Worm (Caenorhabditis elegans) whole organism, mixed stage, embryonic: ENCODE data around the gene dod-21.

Experiments
- ceh-43 ChIP-seq: fragments of 200-800 bp; sonication (Bioruptor generic); optimal IDR thresholded peaks from 2 replicates; lab custom pipeline; 2018; ENCODE audit warnings: mild to moderate bottlenecking, missing genetic modification characterization, moderate library complexity, missing compliant biosample characterization
- unc-120 ChIP-seq: sonication (generic microtip); optimal IDR thresholded peaks from 2 replicates; lab custom pipeline; 2017; ENCODE audit warnings: missing genetic modification characterization, missing compliant biosample characterization; ENCODE audit not compliant: poor library complexity, severe bottlenecking
- unc-39 ChIP-seq: fragments of 150-350 bp; optimal IDR thresholded peaks from 2 replicates; lab custom pipeline; 2014; ENCODE audit warnings: missing biosample characterization, missing genetic modification characterization
- ztf-11 ChIP-seq: fragments of 150-350 bp; optimal IDR thresholded peaks from 2 replicates; lab custom pipeline; 2014; ENCODE audit warnings: missing biosample characterization, missing genetic modification characterization

DNA sequence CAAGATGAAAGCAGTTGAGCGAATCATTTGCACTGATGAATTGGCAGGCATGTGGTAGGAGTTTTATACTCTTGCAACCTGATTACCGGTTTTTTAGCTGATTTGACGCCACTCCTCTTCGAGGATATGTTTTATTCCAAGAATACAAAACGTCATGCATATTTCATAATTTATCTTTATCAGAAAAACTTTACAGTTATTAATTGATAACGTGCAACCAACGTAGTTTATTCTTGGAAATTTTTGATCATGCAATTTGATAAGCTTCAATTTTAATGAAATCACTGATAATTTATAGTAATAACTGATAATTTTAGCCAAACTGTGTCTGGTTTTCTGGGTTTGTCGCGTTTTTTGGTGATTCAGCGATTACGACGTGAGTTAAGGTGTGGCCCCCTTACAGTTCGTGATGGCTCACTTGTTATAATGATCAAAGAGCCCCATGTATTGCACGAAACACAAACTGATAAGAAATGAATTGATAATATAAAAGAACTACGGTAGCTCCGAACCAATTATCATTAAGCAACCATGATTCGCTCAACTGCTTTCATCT, at the start of gene dod-21, which contains the start of gene cld-1:
- TF ChIP-seq unc-39 (tag; lab: Kevin White, UChicago) (no peak), ztf-11 (no peak), unc-120 (tag; lab: Kevin White, UChicago) (no peak), ceh-43 (GFP tag; lab: Kevin White, UChicago) (no peak)
